Worm (Caenorhabditis elegans): ENCODE measurements around the gene hrpl-1.

DNA sequence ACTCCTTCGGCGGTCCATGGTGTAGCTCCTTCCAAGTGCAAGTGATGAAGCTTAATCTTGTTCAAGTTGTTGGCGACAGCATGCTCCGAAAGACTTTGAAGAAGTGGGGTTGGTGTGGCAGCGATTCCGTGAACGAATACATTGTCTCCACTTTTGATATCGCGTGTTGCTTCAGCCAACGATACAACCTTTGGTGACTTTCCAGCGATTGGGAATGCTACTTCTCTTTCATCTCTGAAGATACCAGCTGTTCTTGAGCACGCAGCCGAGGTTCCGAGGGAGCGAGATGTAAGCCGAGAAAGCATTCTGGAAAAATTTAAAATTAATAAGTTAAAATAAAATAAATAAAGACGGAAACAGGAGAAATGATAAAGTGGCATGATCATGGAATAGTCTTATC, 8.4 kb upstream of the hrpl-1 start, which contains the start of gene acer-1:
- TF ChIP-seq nhr-12 (tag; optimal IDR thresholded peaks at IDR 0.05) (no peak), zip-8 (tag; optimal IDR thresholded peaks at IDR 0.05) (no peak), lin-13 (tag; optimal IDR thresholded peaks at IDR 0.05) (no peak), lsy-2 (tag; optimal IDR thresholded peaks at IDR 0.05) (no peak), nhr-28 (tag; optimal IDR thresholded peaks at IDR 0.05) (no peak), elt-3 (tag; optimal IDR thresholded peaks at IDR 0.05) (no peak), unc-62 (GFP tag; optimal IDR thresholded peaks at IDR 0.05) (no peak), drap-1 (GFP tag; optimal IDR thresholded peaks at IDR 0.05) (no peak), nhr-237 (tag; optimal IDR thresholded peaks at IDR 0.05) (no peak), snpc-4 (tag; optimal IDR thresholded peaks at IDR 0.05) (no peak), blmp-1 (tag; optimal IDR thresholded peaks at IDR 0.05) (no peak), ham-2 (GFP tag; optimal IDR thresholded peaks at IDR 0.05) (no peak), bed-3 (GFP tag; optimal IDR thresholded peaks at IDR 0.05) (no peak)
